Fruit fly (Drosophila melanogaster) whole organism, embryonic: ENCODE measurements around the gene CG34332.
"Not testable (repeated sequence)": the region's sequence is repeated elsewhere in the genome, so short reads cannot be mapped to it uniquely, and the experiment has no call there.

Experiments used
- Ada2b ChIP-seq: fragments of 200-800 bp; sonication (Bioruptor generic); IDR thresholded peaks from 2 replicates; pipeline ENCODE4 v1.3.6; 2022; ENCODE audit warnings: missing biosample characterization, missing genetic modification characterization
- Asciz ChIP-seq: fragments of 200-800 bp; sonication (Bioruptor generic); optimal IDR thresholded peaks from 2 replicates; lab custom pipeline; 2017; ENCODE audit warnings: missing biosample characterization, mild to moderate bottlenecking, missing genetic modification characterization, missing genetic modification reagents
- CG10979 ChIP-seq: fragments of 200-800 bp; sonication (Bioruptor generic); optimal IDR thresholded peaks from 2 replicates; lab custom pipeline; 2018; ENCODE audit warnings: missing biosample characterization, mild to moderate bottlenecking, missing genetic modification characterization, moderate library complexity
- CG14860 ChIP-seq: fragments of 200-800 bp; sonication (Bioruptor generic); IDR thresholded peaks from 3 replicates; pipeline ENCODE4 v1.3.6; 2022; ENCODE audit warnings: missing biosample characterization, missing genetic modification characterization; ENCODE audit not compliant: partially characterized antibody
- CG14965 ChIP-seq: fragments of 200-800 bp; sonication (Bioruptor generic); optimal IDR thresholded peaks from 2 replicates; lab custom pipeline; 2016; ENCODE audit warnings: missing biosample characterization, missing genetic modification characterization, borderline replicate concordance
- CG16779 ChIP-seq: fragments of 200-800 bp; sonication (Bioruptor generic); IDR thresholded peaks from 2 replicates; pipeline ENCODE4 v1.3.6; 2022; ENCODE audit warnings: missing biosample characterization, missing genetic modification characterization
- CG2199 ChIP-seq: fragments of 200-800 bp; sonication (Bioruptor generic); IDR thresholded peaks from 3 replicates; pipeline ENCODE4 v1.3.6; 2022; ENCODE audit warnings: missing biosample characterization, missing genetic modification characterization
- CG2678 ChIP-seq: fragments of 200-800 bp; sonication (Bioruptor generic); optimal IDR thresholded peaks from 3 replicates; lab custom pipeline; 2019; ENCODE audit warnings: missing biosample characterization, mild to moderate bottlenecking, missing genetic modification characterization, moderate library complexity
- CG2875 ChIP-seq: fragments of 200-800 bp; sonication (Bioruptor generic); optimal IDR thresholded peaks from 2 replicates; lab custom pipeline; 2017; ENCODE audit warnings: missing biosample characterization, mild to moderate bottlenecking, missing genetic modification characterization, missing genetic modification reagents
- CG31224 ChIP-seq: fragments of 200-800 bp; sonication (Bioruptor generic); IDR thresholded peaks from 2 replicates; pipeline ENCODE4 v1.3.6; 2022; ENCODE audit warnings: missing biosample characterization, missing genetic modification characterization
- CG3838 ChIP-seq: fragments of 200-800 bp; sonication (Bioruptor generic); optimal IDR thresholded peaks from 3 replicates; lab custom pipeline; 2016; ENCODE audit warnings: missing biosample characterization, missing genetic modification characterization
- CG4404 ChIP-seq: fragments of 200-800 bp; sonication (Bioruptor generic); IDR thresholded peaks from 2 replicates; pipeline ENCODE4 v1.3.6; 2022; ENCODE audit warnings: missing biosample characterization, missing genetic modification characterization
- CG4854 ChIP-seq: fragments of 200-800 bp; sonication (Bioruptor generic); optimal IDR thresholded peaks from 2 replicates; lab custom pipeline; 2016; ENCODE audit warnings: missing biosample characterization, missing genetic modification characterization, inconsistent platforms
- CG6683 ChIP-seq: fragments of 200-800 bp; sonication (Bioruptor generic); optimal IDR thresholded peaks from 2 replicates; lab custom pipeline; 2017; ENCODE audit warnings: missing biosample characterization, mild to moderate bottlenecking, missing genetic modification characterization, missing genetic modification reagents
- CG7963 ChIP-seq: fragments of 200-800 bp; sonication (Bioruptor generic); IDR thresholded peaks from 3 replicates; pipeline ENCODE4 v1.3.6; 2022; ENCODE audit warnings: missing biosample characterization, missing genetic modification characterization; ENCODE audit not compliant: partially characterized antibody
- CG8359 ChIP-seq: fragments of 200-800 bp; sonication (Bioruptor generic); optimal IDR thresholded peaks from 2 replicates; lab custom pipeline; 2017; ENCODE audit warnings: missing biosample characterization, mild to moderate bottlenecking, missing genetic modification characterization, borderline replicate concordance
- CG8388 ChIP-seq: fragments of 200-800 bp; sonication (Bioruptor generic); optimal IDR thresholded peaks from 2 replicates; lab custom pipeline; 2019; ENCODE audit warnings: missing biosample characterization, mild to moderate bottlenecking, missing genetic modification characterization, moderate library complexity
- CG9215 ChIP-seq: fragments of 200-800 bp; sonication (Bioruptor generic); IDR thresholded peaks from 2 replicates; pipeline ENCODE4 v1.3.6; 2022; ENCODE audit warnings: missing biosample characterization, missing genetic modification characterization
- CG9932 ChIP-seq: fragments of 200-800 bp; sonication (Bioruptor generic); IDR thresholded peaks from 2 replicates; pipeline ENCODE4 v1.3.6; 2022; ENCODE audit warnings: missing biosample characterization, missing genetic modification characterization
- CTCF ChIP-seq: fragments of 200-800 bp; sonication (Bioruptor generic); optimal IDR thresholded peaks from 2 replicates; lab custom pipeline; 2017; ENCODE audit warnings: missing biosample characterization, mild to moderate bottlenecking, missing genetic modification characterization, moderate library complexity
- D19B ChIP-seq: fragments of 200-800 bp; sonication (Bioruptor generic); optimal IDR thresholded peaks from 2 replicates; lab custom pipeline; 2017; ENCODE audit warnings: missing biosample characterization, mild to moderate bottlenecking, missing genetic modification characterization
- Gsc ChIP-seq: fragments of 200-800 bp; sonication (Bioruptor generic); IDR thresholded peaks from 2 replicates; pipeline ENCODE4 v1.3.6; 2022; ENCODE audit warnings: missing biosample characterization, missing genetic modification characterization
- Lpt ChIP-seq: fragments of >200 bp; optimal IDR thresholded peaks from 2 replicates; lab custom pipeline; 2018; ENCODE audit warnings: missing biosample characterization, missing genetic modification characterization
- MESR4 ChIP-seq: fragments of 200-800 bp; sonication (Bioruptor generic); optimal IDR thresholded peaks from 2 replicates; lab custom pipeline; 2018; ENCODE audit warnings: missing biosample characterization, mild to moderate bottlenecking, missing genetic modification characterization, moderate library complexity
- MTF-1 ChIP-seq: fragments of 200-800 bp; sonication (Bioruptor generic); optimal IDR thresholded peaks from 2 replicates; lab custom pipeline; 2018; ENCODE audit warnings: missing biosample characterization, mild to moderate bottlenecking, missing genetic modification characterization, borderline replicate concordance
- NC2β ChIP-seq: fragments of 200-800 bp; sonication (Bioruptor generic); optimal IDR thresholded peaks from 2 replicates; lab custom pipeline; 2016; ENCODE audit warnings: missing biosample characterization, missing genetic modification characterization
- Ssrp ChIP-seq: fragments of 200-800 bp; sonication (Bioruptor generic); optimal IDR thresholded peaks from 2 replicates; lab custom pipeline; 2018; ENCODE audit warnings: missing biosample characterization, mild to moderate bottlenecking, missing genetic modification characterization, moderate library complexity
- Xbp1 ChIP-seq: fragments of 200-800 bp; sonication (Bioruptor generic); optimal IDR thresholded peaks from 3 replicates; lab custom pipeline; 2016; ENCODE audit warnings: missing biosample characterization, mild to moderate bottlenecking, missing genetic modification characterization
- aop ChIP-seq: fragments of 200-800 bp; sonication (Bioruptor generic); IDR thresholded peaks from 2 replicates; pipeline ENCODE4 v1.3.6; 2022; ENCODE audit warnings: missing biosample characterization, missing genetic modification characterization
- cg ChIP-seq: fragments of 200-800 bp; sonication (Bioruptor generic); optimal IDR thresholded peaks from 3 replicates; lab custom pipeline; 2019; ENCODE audit warnings: missing biosample characterization, mild to moderate bottlenecking, missing genetic modification characterization, moderate library complexity
- crp ChIP-seq, 2 experiments: fragments of 200-800 bp; sonication (Bioruptor generic); optimal IDR thresholded peaks; 2 replicates in 1 of 2; 3 replicates in 1 of 2; lab custom pipeline; 2017; ENCODE audit warnings: missing biosample characterization in 2 of 2, missing genetic modification characterization in 2 of 2, mild to moderate bottlenecking in 1 of 2, moderate library complexity in 1 of 2
- dimm ChIP-seq: fragments of 200-800 bp; sonication (Bioruptor generic); IDR thresholded peaks from 2 replicates; pipeline ENCODE4 v1.3.6; 2022; ENCODE audit warnings: missing biosample characterization, missing genetic modification characterization
- fru ChIP-seq: fragments of >200 bp; optimal IDR thresholded peaks from 2 replicates; lab custom pipeline; 2017
- gcm2 ChIP-seq: fragments of 200-800 bp; sonication (Bioruptor generic); optimal IDR thresholded peaks from 2 replicates; lab custom pipeline; 2016; ENCODE audit warnings: missing biosample characterization, missing genetic modification characterization
- gro ChIP-seq: fragments of 200-800 bp; sonication (Bioruptor generic); optimal IDR thresholded peaks from 2 replicates; lab custom pipeline; 2016; ENCODE audit warnings: missing biosample characterization, missing genetic modification characterization
- gsb-n ChIP-seq: fragments of 200-800 bp; sonication (Bioruptor generic); optimal IDR thresholded peaks from 3 replicates; lab custom pipeline; 2018; ENCODE audit warnings: missing biosample characterization, mild to moderate bottlenecking, missing genetic modification characterization
- h ChIP-seq: fragments of >200 bp; optimal IDR thresholded peaks from 2 replicates; lab custom pipeline; 2017
- inv ChIP-seq: fragments of 200-800 bp; sonication (Bioruptor generic); IDR thresholded peaks from 2 replicates; pipeline ENCODE4 v1.3.6; 2022; ENCODE audit warnings: missing biosample characterization, missing genetic modification characterization; ENCODE audit not compliant: partially characterized antibody
- jigr1 ChIP-seq: fragments of 200-800 bp; sonication (Bioruptor generic); IDR thresholded peaks from 3 replicates; pipeline ENCODE4 v1.3.6; 2022; ENCODE audit warnings: missing biosample characterization, missing genetic modification characterization
- repo ChIP-seq: fragments of 200-800 bp; sonication (Bioruptor generic); optimal IDR thresholded peaks from 2 replicates; lab custom pipeline; 2016; ENCODE audit warnings: missing biosample characterization, missing genetic modification characterization
- seq ChIP-seq: fragments of 200-800 bp; sonication (Bioruptor generic); IDR thresholded peaks from 2 replicates; pipeline ENCODE4 v1.3.6; 2022; ENCODE audit warnings: missing biosample characterization, missing genetic modification characterization
- sim ChIP-seq: fragments of 200-800 bp; sonication (Bioruptor generic); IDR thresholded peaks from 2 replicates; pipeline ENCODE4 v1.3.6; 2022; ENCODE audit warnings: missing biosample characterization, missing genetic modification characterization
- sr ChIP-seq: fragments of 200-800 bp; sonication (Bioruptor generic); IDR thresholded peaks from 3 replicates; pipeline ENCODE4 v1.3.6; 2022; ENCODE audit warnings: missing biosample characterization, missing genetic modification characterization

Gene CG34332

DNA sequence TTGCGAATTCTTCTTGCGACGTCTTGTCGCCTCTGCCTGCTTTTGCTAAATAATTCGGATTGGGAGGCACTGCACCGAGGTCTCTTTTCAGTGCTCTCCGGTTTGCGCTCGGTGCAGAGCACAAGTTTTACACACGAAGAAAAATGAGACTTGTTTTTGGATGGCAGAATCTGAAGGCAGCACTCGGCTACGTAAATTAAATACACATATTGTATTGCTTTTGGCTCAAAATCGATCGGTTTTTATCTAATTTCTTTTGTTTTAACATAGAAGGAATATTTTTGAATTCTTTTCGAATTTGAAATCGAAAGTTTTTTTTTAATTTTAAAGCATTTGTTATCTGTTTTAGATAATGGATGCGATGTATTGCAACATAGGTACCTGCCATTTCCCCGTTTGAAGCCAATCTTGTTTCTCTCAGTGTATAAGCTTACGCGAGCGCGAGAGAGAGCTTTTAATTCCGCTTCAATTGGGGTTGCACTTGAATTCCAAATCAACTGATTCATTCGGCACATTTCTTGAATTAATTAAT is 32.7 kb downstream of the CG34332 start, which contains the start of gene AnxB10 (continued):
- TF ChIP-seq CG8359 (GFP tag; lab: Kevin White, UChicago) (no peak), CG4404 (GFP tag; lab: Robert Waterston, UW) (0 out of 2 replicates have a peak, but pooled peaks have one; percentile 28), sr (GFP tag; lab: Robert Waterston, UW) (no peak), D19B (GFP tag; lab: Kevin White, UChicago) (peak; percentile 22), CG2875 (GFP tag; lab: Kevin White, UChicago) (peak; percentile 35), sim (GFP tag; lab: Robert Waterston, UW) (no peak; the same call in 1 of the 2 replicates), Xbp1 (GFP tag; lab: Kevin White, UChicago) (peak; percentile 68), aop (GFP tag; lab: Robert Waterston, UW) (no peak), gsb-n (tag; lab: Kevin White, UChicago) (peak; percentile 14), Asciz (GFP tag; lab: Kevin White, UChicago) (peak; percentile 63), CG3838 (GFP tag; lab: Kevin White, UChicago) (no peak), Lpt (no peak), crp (GFP tag; optimal IDR thresholded peaks at IDR 0.05; lab: Kevin White, UChicago) (no peak), CG2678 (tag; lab: Kevin White, UChicago) (peak; percentile 79), Ssrp (tag; lab: Kevin White, UChicago) (peak; percentile 31), CTCF (GFP tag; lab: Kevin White, UChicago) (no peak), CG4854 (GFP tag; lab: Kevin White, UChicago) (peak; percentile 24), jigr1 (GFP tag; lab: Robert Waterston, UW) (peak; percentile 40; the same call in 2 of the 3 replicates), CG14860 (GFP tag; lab: Robert Waterston, UW) (no peak), CG9215 (GFP tag; lab: Robert Waterston, UW) (peak; percentile 29; the same call in 1 of the 2 replicates), MESR4 (no peak), CG8388 (peak; percentile 39), CG9932 (GFP tag; lab: Robert Waterston, UW) (0 out of 2 replicates have a peak, but pooled peaks have one; percentile 21), CG14965 (GFP tag; lab: Kevin White, UChicago) (no peak), inv (GFP tag; lab: Robert Waterston, UW) (no peak), CG6683 (peak; percentile 23), NC2β (GFP tag; lab: Kevin White, UChicago) (peak; percentile 8), dimm (no peak), seq (GFP tag; lab: Robert Waterston, UW) (0 out of 2 replicates have a peak, but pooled peaks have one; percentile 48), CG31224 (GFP tag; lab: Robert Waterston, UW) (0 out of 2 replicates have a peak, but pooled peaks have one; percentile 25), CG10979 (tag; lab: Kevin White, UChicago) (peak; percentile 61), repo (GFP tag; lab: Kevin White, UChicago) (peak; percentile 58), cg (no peak), gcm2 (no peak), Ada2b (GFP tag; lab: Robert Waterston, UW) (peak; percentile 63), CG7963 (GFP tag; lab: Robert Waterston, UW) (no peak), Gsc (GFP tag; lab: Robert Waterston, UW) (no peak), MTF-1 (GFP tag; lab: Kevin White, UChicago) (no peak), CG2199 (no peak), h (no peak)

DNA sequence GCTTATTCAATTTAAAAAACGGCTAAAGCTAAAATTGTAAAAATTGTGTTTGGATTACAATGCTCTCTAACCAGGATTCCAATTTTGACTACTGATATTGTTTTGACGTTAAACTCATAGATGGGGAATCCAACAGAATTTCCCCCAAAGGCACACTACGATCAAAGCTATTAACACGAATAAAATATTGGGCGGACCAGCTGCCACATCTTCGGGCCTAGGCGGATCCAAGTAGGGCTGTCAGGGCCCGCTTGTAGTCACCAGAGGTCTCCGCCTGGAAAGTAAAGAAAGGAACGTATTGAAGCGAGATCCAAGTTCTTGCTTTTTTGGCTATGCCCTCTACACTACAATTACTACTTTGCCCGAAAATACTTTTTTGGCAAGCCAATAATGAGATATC is 37.7 kb downstream of the CG34332 start, which contains the start of gene Sdic1:
Sdic1 (minus strand) TSS at position 101 of the 400 bp plus-strand sequence.
- TF ChIP-seq gro (GFP tag; lab: Kevin White, UChicago); fru (lab: Kevin White, UChicago); CG16779: not testable (repeated sequence)
- TF ChIP-seq, all 482 proteins: peak for 0; not testable (repeated sequence) for 482
